Worm (Caenorhabditis elegans) whole organism, young adult: ENCODE results near the gene C30G12.6.
A peak's percentile ranks its signal among the peaks of the same experiment; 100 is the strongest.

Experiments used
- B0035.1 ChIP-seq: sonication (generic microtip); optimal IDR thresholded peaks from 2 replicates; lab custom pipeline; 2016; ENCODE audit warnings: missing genetic modification characterization, mild to moderate bottlenecking, missing compliant biosample characterization, missing genotype, missing genetic modification reagents
- C06A6.2 ChIP-seq: fragments of 200-800 bp; sonication (Bioruptor generic); conservative IDR thresholded peaks from 2 replicates; pipeline ENCODE4 v1.3.6; 2022; ENCODE audit warnings: missing genetic modification characterization, missing compliant biosample characterization
- C17E4.6 ChIP-seq: fragments of 200-800 bp; sonication (Bioruptor generic); IDR thresholded peaks from 2 replicates; pipeline ENCODE4 v1.3.6; 2022; ENCODE audit warnings: missing genetic modification reagents, missing genetic modification characterization, missing compliant biosample characterization
- D2030.7 ChIP-seq: fragments of 200-800 bp; sonication (Bioruptor generic); IDR thresholded peaks from 2 replicates; pipeline ENCODE4 v1.3.6; 2022; ENCODE audit warnings: missing genetic modification reagents, missing genetic modification characterization, missing compliant biosample characterization
- F10E7.11 ChIP-seq: sonication (generic microtip); optimal IDR thresholded peaks from 2 replicates; lab custom pipeline; 2017; ENCODE audit warnings: mild to moderate bottlenecking, missing genetic modification characterization, moderate library complexity, missing compliant biosample characterization
- F22D6.2 ChIP-seq: sonication (generic microtip); optimal IDR thresholded peaks from 2 replicates; lab custom pipeline; 2016; ENCODE audit warnings: mild to moderate bottlenecking, missing genetic modification characterization, missing compliant biosample characterization
- F39B2.1 ChIP-seq: fragments of 200-800 bp; sonication (Bioruptor generic); IDR thresholded peaks from 2 replicates; pipeline ENCODE4 v1.3.6; 2022; ENCODE audit warnings: missing genetic modification reagents, missing genetic modification characterization, missing compliant biosample characterization
- F49E8.2 ChIP-seq: sonication (generic microtip); optimal IDR thresholded peaks from 3 replicates; lab custom pipeline; 2017; ENCODE audit warnings: missing genetic modification characterization, mild to moderate bottlenecking, missing compliant biosample characterization, antibody characterized with exemption, moderate library complexity; ENCODE audit not compliant: insufficient read depth
- K12H6.12 ChIP-seq: fragments of 200-800 bp; sonication (Bioruptor generic); optimal IDR thresholded peaks from 2 replicates; lab custom pipeline; 2018; ENCODE audit warnings: mild to moderate bottlenecking, missing genetic modification characterization, missing compliant biosample characterization
- T07F8.4 ChIP-seq: sonication (generic microtip); optimal IDR thresholded peaks from 2 replicates; lab custom pipeline; 2016; ENCODE audit warnings: mild to moderate bottlenecking, missing genetic modification characterization, moderate library complexity, missing compliant biosample characterization
- Y53F4B.3 ChIP-seq: fragments of 200-800 bp; sonication (Bioruptor generic); IDR thresholded peaks from 2 replicates; pipeline ENCODE4 v1.3.6; 2022; ENCODE audit warnings: missing genetic modification reagents, missing genetic modification characterization, missing compliant biosample characterization
- Y56A3A.18 ChIP-seq: fragments of 200-800 bp; sonication (Bioruptor generic); IDR thresholded peaks from 2 replicates; pipeline ENCODE4 v1.3.6; 2022; ENCODE audit warnings: missing genetic modification reagents, missing genetic modification characterization, missing compliant biosample characterization
- ZK185.1 ChIP-seq: sonication (generic microtip); optimal IDR thresholded peaks from 2 replicates; lab custom pipeline; 2016; ENCODE audit warnings: mild to moderate bottlenecking, missing genetic modification characterization, missing compliant biosample characterization; ENCODE audit not compliant: poor library complexity, severe bottlenecking
- atf-7 ChIP-seq: sonication (generic microtip); optimal IDR thresholded peaks from 2 replicates; lab custom pipeline; 2017; ENCODE audit warnings: mild to moderate bottlenecking, missing genetic modification characterization, missing compliant biosample characterization
- attf-3 ChIP-seq: fragments of 200-800 bp; sonication (Bioruptor generic); conservative IDR thresholded peaks from 2 replicates; pipeline ENCODE4 v1.3.6; 2022; ENCODE audit warnings: missing genetic modification reagents, missing genetic modification characterization, missing compliant biosample characterization
- attf-5 ChIP-seq: fragments of 200-800 bp; sonication (Bioruptor generic); optimal IDR thresholded peaks from 2 replicates; lab custom pipeline; 2018; ENCODE audit warnings: mild to moderate bottlenecking, missing genetic modification characterization, missing compliant biosample characterization
- bed-1 ChIP-seq: fragments of 200-800 bp; sonication (Bioruptor generic); IDR thresholded peaks from 2 replicates; pipeline ENCODE4 v1.3.6; 2022; ENCODE audit warnings: missing genetic modification reagents, missing genetic modification characterization, missing compliant biosample characterization
- bed-2 ChIP-seq: fragments of 200-800 bp; sonication (Bioruptor generic); IDR thresholded peaks from 2 replicates; pipeline ENCODE4 v1.3.6; 2022; ENCODE audit warnings: missing genetic modification reagents, missing genetic modification characterization, missing compliant biosample characterization
- ceh-40 ChIP-seq: fragments of 200-800 bp; sonication (Bioruptor generic); IDR thresholded peaks from 2 replicates; pipeline ENCODE4 v1.3.6; 2022; ENCODE audit warnings: missing genetic modification characterization, missing compliant biosample characterization
- chd-7 ChIP-seq: sonication (generic microtip); optimal IDR thresholded peaks from 2 replicates; lab custom pipeline; 2016; ENCODE audit warnings: mild to moderate bottlenecking, missing genetic modification characterization, moderate library complexity, missing compliant biosample characterization
- dpff-1 ChIP-seq: sonication (generic microtip); optimal IDR thresholded peaks from 2 replicates; lab custom pipeline; 2017; ENCODE audit warnings: mild to moderate bottlenecking, missing genetic modification characterization, missing compliant biosample characterization
- dpl-1 ChIP-seq: fragments of 150-350 bp; optimal IDR thresholded peaks from 2 replicates; lab custom pipeline; 2014; ENCODE audit warnings: missing biosample characterization, missing genetic modification reagents, missing genetic modification characterization
- efl-1 ChIP-seq: fragments of 150-350 bp; optimal IDR thresholded peaks from 2 replicates; lab custom pipeline; 2014; ENCODE audit warnings: missing biosample characterization, missing genetic modification reagents, missing genetic modification characterization
- egl-44 ChIP-seq: fragments of 200-800 bp; sonication (Bioruptor generic); IDR thresholded peaks from 2 replicates; pipeline ENCODE4 v1.3.6; 2022; ENCODE audit warnings: missing genetic modification reagents, missing genetic modification characterization, missing compliant biosample characterization
- egrh-3 ChIP-seq: fragments of 200-800 bp; sonication (Bioruptor generic); IDR thresholded peaks from 2 replicates; pipeline ENCODE4 v1.3.6; 2022; ENCODE audit warnings: missing genetic modification reagents, missing genetic modification characterization, missing compliant biosample characterization
- ekl-4 ChIP-seq: fragments of 200-800 bp; sonication (Bioruptor generic); IDR thresholded peaks from 2 replicates; pipeline ENCODE4 v1.3.6; 2022; ENCODE audit warnings: missing genetic modification reagents, missing genetic modification characterization, missing compliant biosample characterization
- fkh-3 ChIP-seq: sonication (generic microtip); optimal IDR thresholded peaks from 2 replicates; lab custom pipeline; 2016; ENCODE audit warnings: mild to moderate bottlenecking, missing genetic modification characterization, missing compliant biosample characterization
- gei-17 ChIP-seq: fragments of 200-800 bp; sonication (Bioruptor generic); optimal IDR thresholded peaks from 2 replicates; lab custom pipeline; 2018; ENCODE audit warnings: mild to moderate bottlenecking, missing genetic modification characterization, missing compliant biosample characterization
- hrde-1 ChIP-seq: sonication (generic microtip); optimal IDR thresholded peaks from 2 replicates; lab custom pipeline; 2016; ENCODE audit warnings: missing genetic modification characterization, mild to moderate bottlenecking, missing compliant biosample characterization, moderate library complexity, missing genotype, missing genetic modification reagents, borderline replicate concordance
- let-607 ChIP-seq, 2 experiments: fragments of 200-800 bp in 1 of 2; sonication (Bioruptor generic) in 1 of 2; sonication (generic microtip) in 1 of 2; optimal IDR thresholded peaks; 2 replicates each; lab custom pipeline; 2016 to 2018; ENCODE audit warnings: mild to moderate bottlenecking in 2 of 2, missing compliant biosample characterization in 2 of 2, missing genetic modification characterization in 2 of 2, moderate library complexity in 2 of 2, missing genotype in 1 of 2
- lin-35 ChIP-seq, 3 experiments: fragments of 150-350 bp in 2 of 3; sonication (generic microtip) in 1 of 3; optimal IDR thresholded peaks; 2 replicates each; lab custom pipeline; 2014 to 2018; ENCODE audit warnings: missing biosample characterization in 3 of 3, missing genetic modification characterization in 3 of 3, missing genetic modification reagents in 3 of 3
- lin-40 ChIP-seq: sonication (generic microtip); optimal IDR thresholded peaks from 2 replicates; lab custom pipeline; 2016; ENCODE audit warnings: missing genetic modification characterization, mild to moderate bottlenecking, missing compliant biosample characterization, missing genotype, missing genetic modification reagents
- lin-54 ChIP-seq: fragments of 200-800 bp; sonication (Bioruptor generic); optimal IDR thresholded peaks from 2 replicates; lab custom pipeline; 2018; ENCODE audit warnings: mild to moderate bottlenecking, missing genetic modification characterization, missing compliant biosample characterization
- lsl-1 ChIP-seq: fragments of 200-800 bp; sonication (Bioruptor generic); optimal IDR thresholded peaks from 2 replicates; lab custom pipeline; 2018; ENCODE audit warnings: mild to moderate bottlenecking, missing genetic modification characterization, moderate library complexity, missing compliant biosample characterization
- lsy-27 ChIP-seq: sonication (generic microtip); optimal IDR thresholded peaks from 2 replicates; lab custom pipeline; 2017; ENCODE audit warnings: missing genetic modification characterization, mild to moderate bottlenecking, missing compliant biosample characterization, antibody characterized with exemption, missing genotype, borderline replicate concordance; ENCODE audit not compliant: insufficient read depth
- mel-28 ChIP-seq: sonication (generic microtip); optimal IDR thresholded peaks from 2 replicates; lab custom pipeline; 2016; ENCODE audit warnings: borderline replicate concordance, mild to moderate bottlenecking, missing genetic modification characterization, missing compliant biosample characterization
- mxl-1 ChIP-seq: sonication (generic microtip); optimal IDR thresholded peaks from 2 replicates; lab custom pipeline; 2016; ENCODE audit warnings: missing genetic modification characterization, missing compliant biosample characterization
- nfya-2 ChIP-seq: fragments of 200-800 bp; sonication (Bioruptor generic); IDR thresholded peaks from 2 replicates; pipeline ENCODE4 v1.3.6; 2022; ENCODE audit warnings: missing genetic modification reagents, missing genetic modification characterization, missing compliant biosample characterization
- nhr-120 ChIP-seq: fragments of 200-800 bp; sonication (Bioruptor generic); IDR thresholded peaks from 2 replicates; pipeline ENCODE4 v1.3.6; 2022; ENCODE audit warnings: missing genetic modification characterization, missing compliant biosample characterization
- rcor-1 ChIP-seq: fragments of 200-800 bp; sonication (Bioruptor generic); IDR thresholded peaks from 2 replicates; pipeline ENCODE4 v1.3.6; 2022; ENCODE audit warnings: missing genetic modification reagents, missing genetic modification characterization, missing compliant biosample characterization
- repo-1 ChIP-seq: sonication (generic microtip); optimal IDR thresholded peaks from 2 replicates; lab custom pipeline; 2017; ENCODE audit warnings: mild to moderate bottlenecking, missing genetic modification characterization, missing compliant biosample characterization
- sdz-38 ChIP-seq: sonication (generic microtip); optimal IDR thresholded peaks from 2 replicates; lab custom pipeline; 2016; ENCODE audit warnings: missing genotype, missing genetic modification characterization, missing compliant biosample characterization
- snpc-1.1 ChIP-seq: sonication (generic microtip); optimal IDR thresholded peaks from 2 replicates; lab custom pipeline; 2017; ENCODE audit warnings: missing genetic modification characterization, mild to moderate bottlenecking, missing compliant biosample characterization, antibody characterized with exemption, moderate library complexity, missing genotype, missing genetic modification reagents; ENCODE audit not compliant: insufficient read depth
- somi-1 ChIP-seq: fragments of 200-800 bp; sonication (Bioruptor generic); optimal IDR thresholded peaks from 2 replicates; lab custom pipeline; 2018; ENCODE audit warnings: mild to moderate bottlenecking, missing genetic modification characterization, missing compliant biosample characterization
- unc-130 ChIP-seq: sonication (generic microtip); optimal IDR thresholded peaks from 2 replicates; lab custom pipeline; 2016; ENCODE audit warnings: missing genetic modification reagents, missing genetic modification characterization, missing compliant biosample characterization
- ztf-18 ChIP-seq: sonication (generic microtip); optimal IDR thresholded peaks from 2 replicates; lab custom pipeline; 2016; ENCODE audit warnings: missing genotype, mild to moderate bottlenecking, missing genetic modification characterization, missing compliant biosample characterization
- ztf-26 ChIP-seq: sonication (generic microtip); optimal IDR thresholded peaks from 2 replicates; lab custom pipeline; 2017; ENCODE audit warnings: missing genetic modification characterization, missing compliant biosample characterization
- ztf-3 ChIP-seq: fragments of 200-800 bp; sonication (Bioruptor generic); optimal IDR thresholded peaks from 2 replicates; lab custom pipeline; 2018; ENCODE audit warnings: mild to moderate bottlenecking, missing genetic modification characterization, missing compliant biosample characterization

Gene C30G12.6

DNA sequence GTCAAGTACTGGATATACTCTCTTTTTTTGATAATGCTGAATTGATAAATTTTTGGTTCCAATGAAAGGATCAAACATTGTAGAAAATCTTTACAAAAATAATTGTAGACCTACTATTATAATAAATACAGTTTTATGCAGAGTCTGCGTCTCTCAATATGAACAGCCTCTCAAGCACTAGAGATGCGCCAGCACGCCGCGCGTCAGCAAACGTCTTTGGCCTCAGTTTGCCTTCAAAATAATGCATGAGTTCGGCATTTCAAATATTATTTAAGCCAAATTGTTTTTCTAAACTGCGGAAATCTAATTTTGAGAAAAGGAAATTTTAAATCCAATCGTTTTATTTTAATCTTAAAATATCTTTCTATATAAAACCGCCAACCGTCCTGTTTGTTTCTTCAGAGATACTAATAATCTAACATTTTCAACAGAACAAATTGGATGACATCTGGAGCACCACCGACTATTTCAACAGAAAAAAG is 5.9 kb upstream of the C30G12.6 start, which contains the start of gene cul-4:
Gene cul-4 (plus strand): TSS at position 432 of the 482 bp plus-strand sequence.
- TF ChIP-seq egrh-3 (no peak), ztf-18 (peak; percentile 98), ZK185.1 (tag; lab: Kevin White, UChicago) (peak; percentile 85), F22D6.2 (tag; lab: Kevin White, UChicago) (no peak), mxl-1 (tag; lab: Kevin White, UChicago) (no peak), attf-5 (GFP tag; lab: Kevin White, UChicago) (peak; percentile 50), somi-1 (GFP tag; lab: Kevin White, UChicago) (no peak), K12H6.12 (tag; lab: Kevin White, UChicago) (no peak), hrde-1 (no peak), nhr-120 (no peak), B0035.1 (tag; lab: Kevin White, UChicago) (no peak), Y56A3A.18 (GFP tag; lab: Robert Waterston, UW) (0 out of 2 replicates have a peak, but pooled peaks have one; percentile 50), chd-7 (tag; lab: Kevin White, UChicago) (no peak), lsy-27 (tag; lab: Kevin White, UChicago) (no peak), F10E7.11 (no peak), snpc-1.1 (tag; lab: Kevin White, UChicago) (peak; percentile 79), dpl-1 (peak; percentile 53), C06A6.2 (GFP tag; lab: Robert Waterston, UW) (no peak), nfya-2 (GFP tag; lab: Robert Waterston, UW) (no peak), bed-2 (GFP tag; lab: Robert Waterston, UW) (no peak), F49E8.2 (tag; lab: Kevin White, UChicago) (peak; percentile 63), unc-130 (GFP tag; lab: Kevin White, UChicago) (peak; percentile 53), sdz-38 (tag; lab: Kevin White, UChicago) (no peak), attf-3 (peak; percentile 71), C17E4.6 (GFP tag; lab: Robert Waterston, UW) (no peak), repo-1 (tag; lab: Kevin White, UChicago) (peak; percentile 12), lin-35 (GFP tag; optimal IDR thresholded peaks at IDR 0.05; lab: Kevin White, UChicago) (peak in 2 of 3 experiments; percentile 25 to 59), gei-17 (GFP tag; lab: Kevin White, UChicago) (no peak), ceh-40 (GFP tag; lab: Robert Waterston, UW) (no peak), egl-44 (GFP tag; lab: Robert Waterston, UW) (no peak), D2030.7 (GFP tag; lab: Robert Waterston, UW) (peak; percentile 88), atf-7 (no peak), ztf-26 (tag; lab: Kevin White, UChicago) (no peak), ztf-3 (GFP tag; lab: Kevin White, UChicago) (no peak), fkh-3 (tag; lab: Kevin White, UChicago) (no peak), bed-1 (GFP tag; lab: Robert Waterston, UW) (no peak), dpff-1 (no peak), F39B2.1 (no peak), lsl-1 (GFP tag; lab: Kevin White, UChicago) (peak; percentile 94), efl-1 (GFP tag; lab: Kevin White, UChicago) (peak; percentile 63), mel-28 (tag; lab: Kevin White, UChicago) (no peak), lin-40 (tag; lab: Kevin White, UChicago) (no peak), let-607 (tag; optimal IDR thresholded peaks at IDR 0.05; lab: Kevin White, UChicago) (peak in 1 of 2 experiments; percentile 16), rcor-1 (peak; percentile 88), lin-54 (GFP tag; lab: Kevin White, UChicago) (peak; percentile 88), ekl-4 (GFP tag; lab: Robert Waterston, UW) (peak; percentile 73), Y53F4B.3 (GFP tag; lab: Robert Waterston, UW) (no peak), T07F8.4 (tag; lab: Kevin White, UChicago) (no peak)
